Fruit fly (Drosophila melanogaster) whole organism, embryonic: ENCODE measurements around the gene dmrt93B.
A peak's percentile ranks its signal among the peaks of the same experiment; 100 is the strongest.

Experiments used
- Atf6 ChIP-seq: fragments of 200-800 bp; sonication (Bioruptor generic); IDR thresholded peaks from 2 replicates; pipeline ENCODE4 v1.3.6; 2022; ENCODE audit warnings: missing biosample characterization, missing genetic modification characterization
- B-H1 ChIP-seq: fragments of 200-800 bp; sonication (Bioruptor generic); IDR thresholded peaks from 3 replicates; pipeline ENCODE4 v1.3.6; 2022; ENCODE audit warnings: missing biosample characterization, missing genetic modification characterization
- CG10321 ChIP-seq: fragments of 200-800 bp; sonication (Bioruptor generic); IDR thresholded peaks from 2 replicates; pipeline ENCODE4 v1.3.6; 2022; ENCODE audit warnings: missing biosample characterization, missing genetic modification characterization
- CG12659 ChIP-seq: fragments of 200-800 bp; sonication (Bioruptor generic); optimal IDR thresholded peaks from 3 replicates; lab custom pipeline; 2017; ENCODE audit warnings: mild to moderate bottlenecking, missing biosample characterization, missing genetic modification reagents, missing genetic modification characterization
- CG12744 ChIP-seq: fragments of 200-800 bp; sonication (Bioruptor generic); optimal IDR thresholded peaks from 2 replicates; lab custom pipeline; 2016; ENCODE audit warnings: missing biosample characterization, missing genetic modification characterization
- CG13424 ChIP-seq: fragments of 200-800 bp; sonication (Bioruptor generic); optimal IDR thresholded peaks from 2 replicates; lab custom pipeline; 2019; ENCODE audit warnings: missing biosample characterization, mild to moderate bottlenecking, missing genetic modification characterization, moderate library complexity
- CG14050 ChIP-seq: fragments of 200-800 bp; sonication (Bioruptor generic); IDR thresholded peaks from 3 replicates; pipeline ENCODE4 v1.3.6; 2022; ENCODE audit warnings: missing biosample characterization, missing genetic modification characterization
- CG14710 ChIP-seq: fragments of 200-800 bp; sonication (Bioruptor generic); optimal IDR thresholded peaks from 3 replicates; lab custom pipeline; 2019; ENCODE audit warnings: missing biosample characterization, mild to moderate bottlenecking, missing genetic modification characterization, moderate library complexity
- CG15073 ChIP-seq: fragments of 200-800 bp; sonication (Bioruptor generic); optimal IDR thresholded peaks from 2 replicates; lab custom pipeline; 2016; ENCODE audit warnings: missing biosample characterization, missing genetic modification characterization
- CG15269 ChIP-seq: fragments of 200-800 bp; sonication (Bioruptor generic); optimal IDR thresholded peaks from 2 replicates; lab custom pipeline; 2018; ENCODE audit warnings: missing biosample characterization, mild to moderate bottlenecking, missing genetic modification characterization, moderate library complexity
- CG1529 ChIP-seq: fragments of 200-800 bp; sonication (Bioruptor generic); optimal IDR thresholded peaks from 3 replicates; lab custom pipeline; 2018; ENCODE audit warnings: missing biosample characterization, missing genetic modification characterization
- CG17186 ChIP-seq: fragments of 200-800 bp; sonication (Bioruptor generic); optimal IDR thresholded peaks from 3 replicates; lab custom pipeline; 2017; ENCODE audit warnings: missing biosample characterization, missing genetic modification reagents, missing genetic modification characterization
- CG1832 ChIP-seq: fragments of 200-800 bp; sonication (Bioruptor generic); optimal IDR thresholded peaks from 2 replicates; lab custom pipeline; 2017; ENCODE audit warnings: missing biosample characterization, mild to moderate bottlenecking, missing genetic modification characterization, inconsistent platforms
- CG18764 ChIP-seq: fragments of 200-800 bp; sonication (Bioruptor generic); optimal IDR thresholded peaks from 3 replicates; lab custom pipeline; 2016; ENCODE audit warnings: missing biosample characterization, missing genetic modification characterization
- CG31441 ChIP-seq: fragments of 200-800 bp; sonication (Bioruptor generic); IDR thresholded peaks from 2 replicates; pipeline ENCODE4 v1.3.6; 2022; ENCODE audit warnings: missing biosample characterization, missing genetic modification characterization
- CG7556 ChIP-seq: fragments of 200-800 bp; sonication (Bioruptor generic); optimal IDR thresholded peaks from 2 replicates; lab custom pipeline; 2017; ENCODE audit warnings: missing biosample characterization, mild to moderate bottlenecking, missing genetic modification characterization
- CG7745 ChIP-seq: fragments of 200-800 bp; sonication (Bioruptor generic); optimal IDR thresholded peaks from 2 replicates; lab custom pipeline; 2018; ENCODE audit warnings: missing biosample characterization, mild to moderate bottlenecking, missing genetic modification characterization, moderate library complexity
- CG7987 ChIP-seq: fragments of 200-800 bp; sonication (Bioruptor generic); optimal IDR thresholded peaks from 2 replicates; lab custom pipeline; 2018; ENCODE audit warnings: missing biosample characterization, mild to moderate bottlenecking, missing genetic modification characterization, moderate library complexity
- Chrac-16 ChIP-seq: fragments of 200-800 bp; sonication (Bioruptor generic); optimal IDR thresholded peaks from 3 replicates; lab custom pipeline; 2016; ENCODE audit warnings: missing biosample characterization, missing genetic modification characterization
- CoRest ChIP-seq: fragments of 200-800 bp; sonication (Bioruptor generic); optimal IDR thresholded peaks from 3 replicates; lab custom pipeline; 2018; ENCODE audit warnings: missing biosample characterization, mild to moderate bottlenecking, missing genetic modification characterization, moderate library complexity
- Dad ChIP-seq: fragments of 200-800 bp; sonication (Bioruptor generic); optimal IDR thresholded peaks from 3 replicates; lab custom pipeline; 2016; ENCODE audit warnings: missing biosample characterization, missing genetic modification characterization
- Dfd ChIP-seq, 2 experiments: fragments of >200 bp; optimal IDR thresholded peaks; 2 replicates each; lab custom pipeline; 2017; ENCODE audit warnings: missing biosample characterization in 2 of 2, missing genetic modification characterization in 2 of 2
- E2f2 ChIP-seq: fragments of 200-800 bp; sonication (Bioruptor generic); IDR thresholded peaks from 2 replicates; pipeline ENCODE4 v1.3.6; 2022; ENCODE audit warnings: missing biosample characterization, missing genetic modification characterization
- ERR ChIP-seq: fragments of 200-800 bp; sonication (Bioruptor generic); optimal IDR thresholded peaks from 2 replicates; lab custom pipeline; 2016; ENCODE audit warnings: missing biosample characterization, missing genetic modification characterization
- GATAe ChIP-seq: fragments of 200-800 bp; sonication (Bioruptor generic); conservative IDR thresholded peaks from 2 replicates; pipeline ENCODE4 v1.3.6; 2022; ENCODE audit warnings: missing biosample characterization, missing genetic modification characterization
- NC2β ChIP-seq: fragments of 200-800 bp; sonication (Bioruptor generic); optimal IDR thresholded peaks from 2 replicates; lab custom pipeline; 2016; ENCODE audit warnings: missing biosample characterization, missing genetic modification characterization
- Poxn ChIP-seq: fragments of 200-800 bp; sonication (Bioruptor generic); IDR thresholded peaks from 2 replicates; pipeline ENCODE4 v1.3.6; 2022; ENCODE audit warnings: missing biosample characterization, missing genetic modification characterization
- Sox102F ChIP-seq: fragments of 200-800 bp; sonication (Bioruptor generic); optimal IDR thresholded peaks from 2 replicates; lab custom pipeline; 2018; ENCODE audit warnings: missing biosample characterization, mild to moderate bottlenecking, missing genetic modification characterization, moderate library complexity
- Trl ChIP-seq, 3 experiments: fragments of >200 bp in 2 of 3; fragments of 200-800 bp in 1 of 3; sonication (Bioruptor generic) in 1 of 3; optimal IDR thresholded peaks; 2 replicates in 1 of 3; 3 replicates in 2 of 3; lab custom pipeline; 2016 to 2017; ENCODE audit warnings: missing biosample characterization in 1 of 3, missing genetic modification characterization in 1 of 3
- abd-A ChIP-seq: fragments of 200-800 bp; sonication (Bioruptor generic); optimal IDR thresholded peaks from 3 replicates; lab custom pipeline; 2019; ENCODE audit warnings: missing biosample characterization, mild to moderate bottlenecking, missing genetic modification characterization, moderate library complexity
- ap ChIP-seq: fragments of 200-800 bp; sonication (Bioruptor generic); IDR thresholded peaks from 2 replicates; pipeline ENCODE4 v1.3.6; 2022; ENCODE audit warnings: missing biosample characterization, missing genetic modification characterization
- ase ChIP-seq: fragments of 200-800 bp; sonication (Bioruptor generic); IDR thresholded peaks from 3 replicates; pipeline ENCODE4 v1.3.6; 2022; ENCODE audit warnings: missing biosample characterization, missing genetic modification characterization
- ash1 ChIP-seq: fragments of 200-800 bp; sonication (Bioruptor generic); optimal IDR thresholded peaks from 2 replicates; lab custom pipeline; 2018; ENCODE audit warnings: missing biosample characterization, mild to moderate bottlenecking, missing genetic modification characterization
- btn ChIP-seq: fragments of 200-800 bp; sonication (Bioruptor generic); optimal IDR thresholded peaks from 2 replicates; lab custom pipeline; 2016; ENCODE audit warnings: missing biosample characterization, missing genetic modification characterization
- dimm ChIP-seq: fragments of 200-800 bp; sonication (Bioruptor generic); IDR thresholded peaks from 2 replicates; pipeline ENCODE4 v1.3.6; 2022; ENCODE audit warnings: missing biosample characterization, missing genetic modification characterization
- dmrt11E ChIP-seq: fragments of 200-800 bp; sonication (Bioruptor generic); optimal IDR thresholded peaks from 3 replicates; lab custom pipeline; 2018; ENCODE audit warnings: missing biosample characterization, mild to moderate bottlenecking, missing genetic modification characterization, moderate library complexity
- hbn ChIP-seq: fragments of 200-800 bp; sonication (Bioruptor generic); IDR thresholded peaks from 2 replicates; pipeline ENCODE4 v1.3.6; 2022; ENCODE audit warnings: missing biosample characterization, missing genetic modification characterization; ENCODE audit not compliant: partially characterized antibody
- ind ChIP-seq: fragments of 200-800 bp; sonication (Bioruptor generic); optimal IDR thresholded peaks from 3 replicates; lab custom pipeline; 2016; ENCODE audit warnings: missing biosample characterization, missing genetic modification characterization
- jigr1 ChIP-seq: fragments of 200-800 bp; sonication (Bioruptor generic); IDR thresholded peaks from 3 replicates; pipeline ENCODE4 v1.3.6; 2022; ENCODE audit warnings: missing biosample characterization, missing genetic modification characterization
- klu ChIP-seq: fragments of 200-800 bp; sonication (Bioruptor generic); IDR thresholded peaks from 2 replicates; pipeline ENCODE4 v1.3.6; 2022; ENCODE audit warnings: missing biosample characterization, missing genetic modification characterization
- lilli ChIP-seq: fragments of 200-800 bp; sonication (Bioruptor generic); optimal IDR thresholded peaks from 3 replicates; lab custom pipeline; 2016; ENCODE audit warnings: missing biosample characterization, missing genetic modification characterization
- pum ChIP-seq: fragments of 200-800 bp; sonication (Bioruptor generic); optimal IDR thresholded peaks from 2 replicates; lab custom pipeline; 2016; ENCODE audit warnings: missing biosample characterization, missing genetic modification characterization
- ro ChIP-seq: fragments of 200-800 bp; sonication (Bioruptor generic); IDR thresholded peaks from 2 replicates; pipeline ENCODE4 v1.3.6; 2022; ENCODE audit warnings: missing biosample characterization, missing genetic modification characterization
- salm ChIP-seq: fragments of 200-800 bp; sonication (Bioruptor generic); optimal IDR thresholded peaks from 2 replicates; lab custom pipeline; 2018; ENCODE audit warnings: missing biosample characterization, mild to moderate bottlenecking, missing genetic modification characterization
- scrt ChIP-seq: fragments of 200-800 bp; sonication (Bioruptor generic); optimal IDR thresholded peaks from 2 replicates; lab custom pipeline; 2018; ENCODE audit warnings: missing biosample characterization, mild to moderate bottlenecking, missing genetic modification characterization, moderate library complexity
- shn ChIP-seq: fragments of 200-800 bp; sonication (Bioruptor generic); optimal IDR thresholded peaks from 3 replicates; lab custom pipeline; 2016; ENCODE audit warnings: missing biosample characterization, missing genetic modification characterization
- sr ChIP-seq: fragments of 200-800 bp; sonication (Bioruptor generic); IDR thresholded peaks from 3 replicates; pipeline ENCODE4 v1.3.6; 2022; ENCODE audit warnings: missing biosample characterization, missing genetic modification characterization
- tgo ChIP-seq: fragments of 200-800 bp; sonication (Bioruptor generic); IDR thresholded peaks from 3 replicates; pipeline ENCODE4 v1.3.6; 2022; ENCODE audit warnings: missing biosample characterization, missing genetic modification characterization
- tna ChIP-seq: fragments of 200-800 bp; sonication (Bioruptor generic); IDR thresholded peaks from 2 replicates; pipeline ENCODE4 v1.3.6; 2022; ENCODE audit warnings: missing biosample characterization, missing genetic modification characterization; ENCODE audit not compliant: partially characterized antibody
- twi ChIP-seq: fragments of 200-800 bp; optimal IDR thresholded peaks from 2 replicates; lab custom pipeline; 2019; ENCODE audit warnings: missing biosample characterization, mild to moderate bottlenecking, missing genetic modification characterization, moderate library complexity

dmrt93B gene

DNA sequence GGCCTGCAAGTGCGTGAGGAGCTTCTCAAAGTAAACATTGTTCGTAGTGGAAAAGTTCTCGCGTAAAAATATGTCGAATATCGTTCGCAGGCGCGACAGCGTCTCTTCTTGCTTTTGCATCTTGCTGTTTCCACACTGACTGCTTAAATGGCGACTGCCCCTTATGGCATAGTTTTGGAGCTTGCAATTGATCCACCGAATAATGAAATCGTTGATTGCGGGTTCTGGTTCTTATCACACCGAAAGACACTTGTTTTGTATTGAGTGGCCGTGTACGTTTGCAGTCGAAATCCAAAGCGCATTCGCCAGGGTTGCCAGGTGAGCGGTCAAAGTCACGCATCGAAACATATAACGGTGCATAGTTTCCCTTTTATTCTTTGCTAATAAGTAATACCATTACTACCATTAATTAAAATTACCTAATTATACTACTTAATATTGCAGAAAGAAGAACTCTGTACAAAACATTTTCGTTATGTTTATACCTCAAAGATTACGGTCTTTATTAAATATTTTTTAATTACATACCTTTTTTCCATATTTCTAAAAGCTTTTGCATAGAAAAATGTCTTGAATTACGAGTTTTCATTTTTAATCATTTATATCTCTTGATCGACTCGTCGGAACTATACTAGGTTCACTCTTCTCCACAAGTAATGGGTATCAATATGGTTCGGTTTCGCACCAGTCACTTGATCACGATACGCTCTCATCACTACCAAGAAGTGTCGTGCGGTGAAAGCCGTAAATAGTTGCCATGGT is 27.8 kb downstream of the dmrt93B start, which contains the start of the genes CG7044 and Tbc1d22 (continued):
- TF ChIP-seq Poxn (GFP tag; lab: Robert Waterston, UW) (no peak), sr (no peak), lilli (GFP tag; lab: Kevin White, UChicago) (peak; percentile 68), CG31441 (GFP tag; lab: Robert Waterston, UW) (peak; percentile 78), CG18764 (GFP tag; lab: Kevin White, UChicago) (no peak), dimm (GFP tag; lab: Robert Waterston, UW) (no peak), klu (GFP tag; lab: Robert Waterston, UW) (no peak), CG7745 (no peak), GATAe (GFP tag; lab: Robert Waterston, UW) (no peak), Chrac-16 (GFP tag; lab: Kevin White, UChicago) (peak; percentile 54), CG15269 (tag; lab: Kevin White, UChicago) (no peak), CG12659 (GFP tag; lab: Kevin White, UChicago) (peak; percentile 75), CG17186 (GFP tag; lab: Kevin White, UChicago) (no peak), Atf6 (GFP tag; lab: Robert Waterston, UW) (no peak), ind (GFP tag; lab: Kevin White, UChicago) (peak; percentile 48), CG10321 (GFP tag; lab: Robert Waterston, UW) (no peak), CG14710 (peak; percentile 71), ro (GFP tag; lab: Robert Waterston, UW) (no peak), CG7987 (no peak), NC2β (no peak), CG1832 (no peak), CG15073 (no peak), CG14050 (no peak), CG7556 (GFP tag; lab: Kevin White, UChicago) (peak; percentile 60), Dfd (GFP tag; optimal IDR thresholded peaks at IDR 0.05; lab: Kevin White, UChicago) (no peak), Sox102F (GFP tag; lab: Kevin White, UChicago) (no peak), abd-A (no peak), Dad (GFP tag; lab: Kevin White, UChicago) (no peak), E2f2 (GFP tag; lab: Robert Waterston, UW) (peak; percentile 27; the same call in 1 of the 2 replicates), Trl (optimal IDR thresholded peaks at IDR 0.05; lab: Kevin White, UChicago) (no peak), Trl (GFP tag; optimal IDR thresholded peaks at IDR 0.05; lab: Kevin White, UChicago) (no peak), ERR (GFP tag; lab: Kevin White, UChicago) (no peak), jigr1 (GFP tag; lab: Robert Waterston, UW) (no peak), ap (GFP tag; lab: Robert Waterston, UW) (no peak), tgo (peak; percentile 28; the same call in 2 of the 3 replicates), CG13424 (peak; percentile 63), ase (GFP tag; lab: Robert Waterston, UW) (no peak), B-H1 (GFP tag; lab: Robert Waterston, UW) (no peak), twi (tag; lab: Kevin White, UChicago) (peak; percentile 22), CoRest (tag; lab: Kevin White, UChicago) (peak; percentile 82), CG12744 (peak; percentile 29), scrt (GFP tag; lab: Kevin White, UChicago) (no peak), pum (GFP tag; lab: Kevin White, UChicago) (peak; percentile 49), salm (tag; lab: Kevin White, UChicago) (no peak), tna (GFP tag; lab: Robert Waterston, UW) (no peak), btn (no peak), ash1 (GFP tag; lab: Kevin White, UChicago) (no peak), shn (GFP tag; lab: Kevin White, UChicago) (peak; percentile 55), hbn (0 out of 2 replicates have a peak, but pooled peaks have one; percentile 13), dmrt11E (tag; lab: Kevin White, UChicago) (peak; percentile 62), CG1529 (GFP tag; lab: Kevin White, UChicago) (no peak)
